Fruit fly (Drosophila melanogaster) whole organism, larva: Measurements from ENCODE around the gene Cnot4.

Source experiments
- noc ChIP-seq: fragments of 200-800 bp; sonication (Bioruptor generic); optimal IDR thresholded peaks from 3 replicates; lab custom pipeline; 2019; ENCODE audit warnings: missing biosample characterization, mild to moderate bottlenecking, missing genetic modification characterization, moderate library complexity

The Cnot4 gene

dm6 chr2L:10426534-10427048, 30.1 kb downstream of the Cnot4 start, which contains the start of the genes SmB and KdelR:
TSS of gene SmB (minus strand) at chr2L:10426627.
TSS of gene KdelR (plus strand) at chr2L:10426887.
- no peak for TF ChIP-seq noc

- TF ChIP-seq noc = peak; percentile 8
Observed at dm6 chr2L:10428528-10428927, 32.0 kb downstream of the Cnot4 start, which contains the start of gene CG5188. TSS of gene CG5188 (plus strand) at chr2L:10428829.

dm6 chr2L:10430802-10431476, 34.4 kb downstream of the Cnot4 start, which contains the start of the genes Bug22 and TfIIB:
TSS of gene Bug22 (minus strand) at chr2L:10430918.
TSS of gene TfIIB (plus strand) at chr2L:10431338.
- no peak for TF ChIP-seq noc

- no peak for TF ChIP-seq noc
Observed at dm6 chr2L:10435606-10436160, 39.2 kb downstream of the Cnot4 start, which contains the start of the genes TBC1D16 and holn1. TSS of gene TBC1D16 (minus strand) at chr2L:10435656. TSS of gene holn1 (plus strand) at chr2L:10435995.

dm6 chr2L:10437317-10437716, 40.8 kb downstream of the Cnot4 start, which contains the start of gene STUB1:
TSS of gene STUB1 (plus strand) at chr2L:10437548.
- TF ChIP-seq noc = no peak

- TF ChIP-seq noc = no peak
Observed at dm6 chr2L:10439174-10439573, 42.7 kb downstream of the Cnot4 start, which contains the start of gene Nse4. TSS of gene Nse4 (plus strand) at chr2L:10439440.

dm6 chr2L:10442048-10442790, 45.7 kb downstream of the Cnot4 start, which contains the start of gene loh:
TSS of gene loh (plus strand) at chr2L:10442534.
- no peak for TF ChIP-seq noc

dm6 chr2L:10452296-10452695, 55.8 kb downstream of the Cnot4 start, which contains the start of gene ppk10:
TSS of gene ppk10 (minus strand) at chr2L:10452396.
- no peak for TF ChIP-seq noc
